Fruit fly (Drosophila melanogaster): ENCODE results near the gene beta4GalT7.

DNA sequence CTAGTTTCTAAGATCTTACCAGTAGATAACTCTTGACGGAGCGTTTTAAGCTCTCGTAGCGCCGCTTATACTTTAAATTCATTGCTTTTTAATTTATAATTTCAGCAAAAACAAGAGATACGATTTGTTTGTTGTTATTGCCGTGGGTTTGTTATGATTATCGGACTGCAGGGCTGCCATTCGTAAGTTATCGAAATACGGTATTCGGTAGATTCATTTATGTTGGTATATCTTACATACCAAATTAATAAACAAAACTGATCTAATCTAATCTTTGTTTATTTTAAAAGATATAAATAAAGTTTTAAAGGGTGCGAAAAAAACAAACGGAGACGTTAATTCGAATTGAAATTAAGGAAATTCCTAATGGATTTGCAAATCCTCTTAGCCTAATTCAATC lies 33.0 kb downstream of the beta4GalT7 start, which contains the start of the genes CG31111 and stac:
- no peak for TF ChIP-seq CG8478 (optimal IDR thresholded peaks at IDR 0.05)
- TF ChIP-seq CTCF (optimal IDR thresholded peaks at IDR 0.05) = no peak

Measured in S2 (cell line).